Worm (Caenorhabditis elegans): ENCODE measurements around the gene srz-99.

DNA sequence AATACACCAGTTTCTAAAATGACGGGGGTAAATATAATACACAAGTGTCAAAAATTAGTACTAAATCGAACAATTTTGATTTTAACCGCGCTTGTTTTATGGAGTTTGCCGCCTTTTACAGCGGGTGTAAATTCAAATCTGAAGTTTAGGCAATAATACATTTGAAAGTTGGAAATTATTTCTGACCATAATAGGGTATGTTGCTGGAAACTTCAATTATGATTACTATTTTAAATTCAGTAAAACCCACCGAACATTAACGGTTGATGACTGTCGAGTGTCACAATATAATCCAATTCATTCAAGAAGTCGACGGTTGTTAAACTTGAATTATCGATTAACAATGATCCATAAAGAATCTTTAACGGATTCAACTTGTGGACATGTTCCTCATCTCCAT is 16.3 kb upstream of the srz-99 start:
- no peak for TF ChIP-seq nhr-11 (tag; optimal IDR thresholded peaks at IDR 0.05)
- TF ChIP-seq ceh-34 (tag; optimal IDR thresholded peaks at IDR 0.05), result no peak
